Worm (Caenorhabditis elegans) whole organism, L3 larva: ENCODE results near the gene Y62H9A.11.

ENCODE experiments used
- R02D3.7 ChIP-seq: fragments of 150-350 bp; optimal IDR thresholded peaks from 2 replicates; lab custom pipeline; 2014; ENCODE audit warnings: missing biosample characterization, missing genetic modification characterization
- ama-1 ChIP-seq: fragments of 150-350 bp; optimal IDR thresholded peaks from 2 replicates; lab custom pipeline; 2018
- ceh-16 ChIP-seq: sonication (generic microtip); optimal IDR thresholded peaks from 2 replicates; lab custom pipeline; 2017; ENCODE audit warnings: missing biosample characterization, missing genetic modification characterization
- ceh-28 ChIP-seq: fragments of 150-350 bp; optimal IDR thresholded peaks from 2 replicates; lab custom pipeline; 2014; ENCODE audit warnings: missing biosample characterization, missing genetic modification reagents, missing genetic modification characterization
- ceh-82 ChIP-seq: fragments of 150-350 bp; optimal IDR thresholded peaks from 2 replicates; lab custom pipeline; 2014; ENCODE audit warnings: missing biosample characterization, missing genetic modification characterization
- ceh-9 ChIP-seq: sonication (generic microtip); optimal IDR thresholded peaks from 2 replicates; lab custom pipeline; 2018; ENCODE audit warnings: missing biosample characterization, missing genetic modification characterization
- egl-27 ChIP-seq: sonication (generic microtip); optimal IDR thresholded peaks from 4 replicates; lab custom pipeline; 2017; ENCODE audit warnings: missing biosample characterization, missing genetic modification reagents, missing genetic modification characterization
- egl-5 ChIP-seq: fragments of 150-350 bp; optimal IDR thresholded peaks from 2 replicates; lab custom pipeline; 2017; ENCODE audit warnings: missing biosample characterization, missing genetic modification reagents, missing genetic modification characterization, inconsistent platforms
- elt-1 ChIP-seq: fragments of 150-350 bp; optimal IDR thresholded peaks from 2 replicates; lab custom pipeline; 2014; ENCODE audit warnings: missing biosample characterization, missing genetic modification characterization
- elt-2 ChIP-seq: sonication (generic microtip); optimal IDR thresholded peaks from 2 replicates; lab custom pipeline; 2016; ENCODE audit warnings: missing genetic modification reagents, mild to moderate bottlenecking, missing genetic modification characterization, missing compliant biosample characterization
- elt-3 ChIP-seq, 3 experiments: fragments of 150-350 bp in 1 of 3; sonication (generic microtip) in 2 of 3; optimal IDR thresholded peaks; 2 replicates in 2 of 3; 4 replicates in 1 of 3; lab custom pipeline; 2014 to 2017; ENCODE audit warnings: missing biosample characterization in 3 of 3, missing genetic modification characterization in 3 of 3
- fkh-10 ChIP-seq: sonication (generic microtip); optimal IDR thresholded peaks from 2 replicates; lab custom pipeline; 2017; ENCODE audit warnings: missing biosample characterization, missing genetic modification reagents, missing genetic modification characterization
- fkh-2 ChIP-seq: fragments of 150-350 bp; optimal IDR thresholded peaks from 2 replicates; lab custom pipeline; 2014; ENCODE audit warnings: missing biosample characterization, missing genetic modification reagents, missing genetic modification characterization
- fos-1 ChIP-seq: fragments of 150-350 bp; optimal IDR thresholded peaks from 2 replicates; lab custom pipeline; 2014; ENCODE audit warnings: missing biosample characterization, missing genetic modification characterization
- hmg-11 ChIP-seq: sonication (generic microtip); optimal IDR thresholded peaks from 2 replicates; lab custom pipeline; 2016; ENCODE audit warnings: missing genetic modification characterization, missing compliant biosample characterization
- jun-1 ChIP-seq: fragments of 150-350 bp; optimal IDR thresholded peaks from 2 replicates; lab custom pipeline; 2014; ENCODE audit warnings: missing biosample characterization, missing genetic modification reagents, missing genetic modification characterization
- lin-15B ChIP-seq: fragments of 150-350 bp; optimal IDR thresholded peaks from 2 replicates; lab custom pipeline; 2014; ENCODE audit warnings: missing biosample characterization, missing genetic modification characterization
- lin-39 ChIP-seq: fragments of 150-350 bp; optimal IDR thresholded peaks from 2 replicates; lab custom pipeline; 2018; ENCODE audit warnings: missing biosample characterization, missing genetic modification reagents, missing genetic modification characterization
- lsy-12 ChIP-seq: sonication (generic microtip); optimal IDR thresholded peaks from 2 replicates; lab custom pipeline; 2016; ENCODE audit warnings: mild to moderate bottlenecking, missing genetic modification characterization, missing compliant biosample characterization
- mdl-1 ChIP-seq: fragments of 150-350 bp; optimal IDR thresholded peaks from 2 replicates; lab custom pipeline; 2014; ENCODE audit warnings: missing biosample characterization, missing genetic modification characterization
- mml-1 ChIP-seq: fragments of 150-350 bp; sonication (generic microtip); optimal IDR thresholded peaks from 3 replicates; lab custom pipeline; 2014; ENCODE audit warnings: missing biosample characterization, missing genetic modification characterization
- nfya-1 ChIP-seq: sonication (generic microtip); optimal IDR thresholded peaks from 2 replicates; lab custom pipeline; 2017; ENCODE audit warnings: missing genetic modification characterization, mild to moderate bottlenecking, missing compliant biosample characterization, antibody characterized with exemption, moderate library complexity; ENCODE audit not compliant: insufficient read depth
- nhr-11 ChIP-seq: fragments of 150-350 bp; optimal IDR thresholded peaks from 2 replicates; lab custom pipeline; 2014; ENCODE audit warnings: missing biosample characterization, missing genetic modification characterization
- nhr-12 ChIP-seq: fragments of 150-350 bp; optimal IDR thresholded peaks from 2 replicates; lab custom pipeline; 2014; ENCODE audit warnings: missing biosample characterization, missing genetic modification characterization
- nhr-23 ChIP-seq: fragments of 150-350 bp; optimal IDR thresholded peaks from 2 replicates; lab custom pipeline; 2014; ENCODE audit warnings: missing biosample characterization, missing genetic modification reagents, missing genetic modification characterization
- nhr-25 ChIP-seq: sonication (generic microtip); optimal IDR thresholded peaks from 2 replicates; lab custom pipeline; 2017; ENCODE audit warnings: missing biosample characterization, missing genetic modification characterization
- nhr-28 ChIP-seq: fragments of 150-350 bp; optimal IDR thresholded peaks from 2 replicates; lab custom pipeline; 2014; ENCODE audit warnings: missing biosample characterization, missing genetic modification characterization
- nhr-43 ChIP-seq: sonication (generic microtip); optimal IDR thresholded peaks from 2 replicates; lab custom pipeline; 2016; ENCODE audit warnings: mild to moderate bottlenecking, missing genetic modification characterization, missing compliant biosample characterization; ENCODE audit not compliant: poor library complexity, severe bottlenecking
- nhr-67 ChIP-seq: fragments of 150-350 bp; optimal IDR thresholded peaks from 2 replicates; lab custom pipeline; 2014; ENCODE audit warnings: missing biosample characterization, missing genetic modification characterization
- nhr-76 ChIP-seq: fragments of 150-350 bp; sonication (generic microtip); optimal IDR thresholded peaks from 5 replicates; lab custom pipeline; 2014; ENCODE audit warnings: missing biosample characterization, missing genetic modification characterization
- nhr-77 ChIP-seq: fragments of 150-350 bp; optimal IDR thresholded peaks from 2 replicates; lab custom pipeline; 2014; ENCODE audit warnings: missing biosample characterization, missing genetic modification characterization
- pha-4 ChIP-seq: fragments of 150-350 bp; optimal IDR thresholded peaks from 2 replicates; lab custom pipeline; 2014; ENCODE audit warnings: missing biosample characterization, missing genetic modification reagents, missing genetic modification characterization
- pqm-1 ChIP-seq: fragments of 150-350 bp; optimal IDR thresholded peaks from 2 replicates; lab custom pipeline; 2017; ENCODE audit warnings: missing biosample characterization, missing genetic modification characterization, inconsistent platforms
- sea-2 ChIP-seq: fragments of 150-350 bp; sonication (generic microtip); optimal IDR thresholded peaks from 4 replicates; lab custom pipeline; 2014; ENCODE audit warnings: missing biosample characterization, missing genetic modification reagents, missing genetic modification characterization
- skn-1 ChIP-seq: fragments of 150-350 bp; optimal IDR thresholded peaks from 2 replicates; lab custom pipeline; 2014; ENCODE audit warnings: missing biosample characterization, missing genetic modification characterization
- snpc-4 ChIP-seq: fragments of 150-350 bp; optimal IDR thresholded peaks from 2 replicates; lab custom pipeline; 2014; ENCODE audit warnings: missing biosample characterization, missing genetic modification characterization
- tbx-2 ChIP-seq: sonication (generic microtip); optimal IDR thresholded peaks from 2 replicates; lab custom pipeline; 2016; ENCODE audit warnings: mild to moderate bottlenecking, missing genetic modification characterization, missing compliant biosample characterization
- unc-39 ChIP-seq: sonication (generic microtip); optimal IDR thresholded peaks from 4 replicates; lab custom pipeline; 2017; ENCODE audit warnings: missing biosample characterization, missing genetic modification characterization
- unc-62 ChIP-seq: fragments of 150-350 bp; sonication (generic microtip); optimal IDR thresholded peaks from 4 replicates; lab custom pipeline; 2014; ENCODE audit warnings: missing biosample characterization, missing genetic modification reagents, missing genetic modification characterization
- zag-1 ChIP-seq: fragments of 150-350 bp; optimal IDR thresholded peaks from 2 replicates; lab custom pipeline; 2014; ENCODE audit warnings: missing biosample characterization, missing genetic modification characterization
- ztf-4 ChIP-seq: fragments of 150-350 bp; optimal IDR thresholded peaks from 2 replicates; lab custom pipeline; 2014; ENCODE audit warnings: missing biosample characterization, missing genetic modification characterization

Y62H9A.11 gene

ce11 chrX:11933547-11933946, 26.4 kb upstream of the Y62H9A.11 start:
- TF ChIP-seq pha-4 (tag; lab: Kevin White, UChicago): no peak

ce11 chrX:11931559-11931958, 24.4 kb upstream of the Y62H9A.11 start, which contains the start of gene dot-1.4:
Gene dot-1.4 (minus strand): TSS chrX:11931659.
- TF ChIP-seq skn-1 (tag; lab: Kevin White, UChicago) (no peak), nhr-28 (tag; lab: Kevin White, UChicago) (no peak), pha-4 (tag; lab: Kevin White, UChicago) (no peak), zag-1 (tag; lab: Kevin White, UChicago) (no peak), nhr-25 (tag; lab: Kevin White, UChicago) (no peak), nhr-76 (tag; lab: Kevin White, UChicago) (no peak), jun-1 (tag; lab: Kevin White, UChicago) (no peak), nhr-43 (tag; lab: Kevin White, UChicago) (no peak), nhr-23 (tag; lab: Kevin White, UChicago) (no peak), nhr-77 (tag; lab: Kevin White, UChicago) (no peak), lin-39 (tag; lab: Kevin White, UChicago) (no peak), fkh-2 (tag; lab: Kevin White, UChicago) (no peak), R02D3.7 (no peak)
- TF ChIP-seq, all 47 proteins: peak for 0

- TF ChIP-seq nhr-76 (tag; lab: Kevin White, UChicago) (no peak), ceh-82 (tag; lab: Kevin White, UChicago) (no peak), nhr-43 (tag; lab: Kevin White, UChicago) (no peak), ceh-16 (tag; lab: Kevin White, UChicago) (no peak), nhr-12 (tag; lab: Kevin White, UChicago) (no peak), sea-2 (GFP tag; lab: Kevin White, UChicago) (no peak), elt-1 (tag; lab: Kevin White, UChicago) (no peak), R02D3.7 (no peak), fos-1 (tag; lab: Kevin White, UChicago) (no peak), hmg-11 (tag; lab: Kevin White, UChicago) (no peak), fkh-2 (tag; lab: Kevin White, UChicago) (no peak)
These were observed 20.4 kb upstream of the Y62H9A.11 start, which contains the start of gene F55G7.4 for ce11 chrX:11927585-11927984. Gene F55G7.4 (plus strand): TSS chrX:11927885.

- peak; percentile 3 for TF ChIP-seq pqm-1 (tag; lab: Kevin White, UChicago)
- TF ChIP-seq lin-39 (tag; lab: Kevin White, UChicago): no peak
- TF ChIP-seq ztf-4 (tag; lab: Kevin White, UChicago): no peak
- TF ChIP-seq elt-2: peak; percentile 77
These were observed 18.1 kb upstream of the Y62H9A.11 start for ce11 chrX:11925243-11925642.

ce11 chrX:11924158-11924557, 17.0 kb upstream of the Y62H9A.11 start, which contains the start of gene F55G7.1:
Gene F55G7.1 (plus strand): TSS chrX:11924433.
- TF ChIP-seq egl-5 (no peak), nhr-67 (no peak), jun-1 (tag; lab: Kevin White, UChicago) (peak; percentile 20), nhr-43 (tag; lab: Kevin White, UChicago) (peak; percentile 71), unc-39 (tag; lab: Kevin White, UChicago) (no peak), pha-4 (tag; lab: Kevin White, UChicago) (no peak), ama-1 (lab: Kevin White, UChicago) (no peak), lin-15B (tag; lab: Kevin White, UChicago) (no peak), ceh-16 (tag; lab: Kevin White, UChicago) (no peak), fkh-2 (tag; lab: Kevin White, UChicago) (no peak), ceh-28 (tag; lab: Kevin White, UChicago) (peak; percentile 74), mdl-1 (tag; lab: Kevin White, UChicago) (no peak), R02D3.7 (no peak), skn-1 (tag; lab: Kevin White, UChicago) (peak; percentile 19), lsy-12 (tag; lab: Kevin White, UChicago) (peak; percentile 9), fkh-10 (GFP tag; lab: Kevin White, UChicago) (no peak), nhr-77 (tag; lab: Kevin White, UChicago) (peak; percentile 82), nhr-76 (tag; lab: Kevin White, UChicago) (no peak), lin-39 (tag; lab: Kevin White, UChicago) (no peak), hmg-11 (tag; lab: Kevin White, UChicago) (peak; percentile 20), unc-62 (GFP tag; lab: Kevin White, UChicago) (no peak), sea-2 (GFP tag; lab: Kevin White, UChicago) (no peak), nhr-23 (tag; lab: Kevin White, UChicago) (no peak), egl-27 (tag; lab: Kevin White, UChicago) (no peak), nfya-1 (tag; lab: Kevin White, UChicago) (peak; percentile 25), tbx-2 (tag; lab: Kevin White, UChicago) (peak; percentile 66), nhr-11 (tag; lab: Kevin White, UChicago) (no peak), elt-3 (tag; optimal IDR thresholded peaks at IDR 0.05; lab: Kevin White, UChicago) (peak in 1 of 3 experiments; percentile 37), ztf-4 (tag; lab: Kevin White, UChicago) (no peak), fos-1 (tag; lab: Kevin White, UChicago) (no peak), nhr-28 (tag; lab: Kevin White, UChicago) (no peak), pqm-1 (tag; lab: Kevin White, UChicago) (no peak), nhr-25 (tag; lab: Kevin White, UChicago) (peak; percentile 83), ceh-9 (no peak), snpc-4 (peak; percentile 86), mml-1 (no peak)
